Fruit fly (Drosophila melanogaster): ENCODE data around the gene Reps.
A peak's percentile ranks its signal among the peaks of the same experiment; 100 is the strongest.

dm6 chr2L:11100516-11101061 is 5.9 kb downstream of the Reps start, which contains the start of gene Ge-1:
- TF ChIP-seq Vsx2 (GFP tag; optimal IDR thresholded peaks at IDR 0.05; ENCODE audit: partially characterized antibody): no peak
- no peak for TF ChIP-seq psq (GFP tag; optimal IDR thresholded peaks at IDR 0.05)
- TF ChIP-seq lola (GFP tag; optimal IDR thresholded peaks at IDR 0.05): no peak
- TF ChIP-seq Hr78 (GFP tag; optimal IDR thresholded peaks at IDR 0.05): no peak
- TF ChIP-seq Hr83 (GFP tag; optimal IDR thresholded peaks at IDR 0.05; ENCODE audit: poor library complexity, severe bottlenecking): peak; percentile 20
- no peak for TF ChIP-seq Jra (GFP tag; optimal IDR thresholded peaks at IDR 0.05)

Data from whole organism, wandering third instar larva.